Fruit fly (Drosophila melanogaster) whole organism, embryonic: ENCODE results near the gene CG43293.
A peak's percentile ranks its signal among the peaks of the same experiment; 100 is the strongest.

Experiments
- Ada2b ChIP-seq: fragments of 200-800 bp; sonication (Bioruptor generic); IDR thresholded peaks from 2 replicates; pipeline ENCODE4 v1.3.6; 2022; ENCODE audit warnings: missing biosample characterization, missing genetic modification characterization
- Atf6 ChIP-seq: fragments of 200-800 bp; sonication (Bioruptor generic); IDR thresholded peaks from 2 replicates; pipeline ENCODE4 v1.3.6; 2022; ENCODE audit warnings: missing biosample characterization, missing genetic modification characterization
- Bteb2 ChIP-seq: fragments of 200-800 bp; sonication (Bioruptor generic); optimal IDR thresholded peaks from 2 replicates; lab custom pipeline; 2016; ENCODE audit warnings: missing biosample characterization, missing genetic modification characterization
- CG10209 ChIP-seq: fragments of 200-800 bp; sonication (Bioruptor generic); optimal IDR thresholded peaks from 3 replicates; lab custom pipeline; 2017; ENCODE audit warnings: missing biosample characterization, mild to moderate bottlenecking, missing genetic modification characterization, missing genetic modification reagents
- CG10565 ChIP-seq: fragments of 200-800 bp; sonication (Bioruptor generic); optimal IDR thresholded peaks from 3 replicates; lab custom pipeline; 2016; ENCODE audit warnings: missing biosample characterization, mild to moderate bottlenecking, missing genetic modification characterization
- CG10654 ChIP-seq: fragments of 200-800 bp; sonication (Bioruptor generic); optimal IDR thresholded peaks from 2 replicates; lab custom pipeline; 2016; ENCODE audit warnings: missing biosample characterization, missing genetic modification characterization
- CG11085 ChIP-seq: fragments of 200-800 bp; sonication (Bioruptor generic); IDR thresholded peaks from 2 replicates; pipeline ENCODE4 v1.3.6; 2022; ENCODE audit warnings: missing biosample characterization, missing genetic modification characterization
- CG11723 ChIP-seq: fragments of 200-800 bp; sonication (Bioruptor generic); optimal IDR thresholded peaks from 2 replicates; lab custom pipeline; 2017; ENCODE audit warnings: missing biosample characterization, mild to moderate bottlenecking, missing genetic modification characterization
- CG12071 ChIP-seq: fragments of 200-800 bp; sonication (Bioruptor generic); optimal IDR thresholded peaks from 3 replicates; lab custom pipeline; 2018; ENCODE audit warnings: missing biosample characterization, mild to moderate bottlenecking, missing genetic modification characterization
- CG12942 ChIP-seq: fragments of 200-800 bp; sonication (Bioruptor generic); optimal IDR thresholded peaks from 3 replicates; lab custom pipeline; 2016; ENCODE audit warnings: missing biosample characterization, missing genetic modification characterization
- CG1603 ChIP-seq: fragments of 200-800 bp; sonication (Bioruptor generic); optimal IDR thresholded peaks from 2 replicates; lab custom pipeline; 2019; ENCODE audit warnings: missing biosample characterization, mild to moderate bottlenecking, missing genetic modification characterization, moderate library complexity
- CG2199 ChIP-seq: fragments of 200-800 bp; sonication (Bioruptor generic); IDR thresholded peaks from 3 replicates; pipeline ENCODE4 v1.3.6; 2022; ENCODE audit warnings: missing biosample characterization, missing genetic modification characterization
- CG2678 ChIP-seq: fragments of 200-800 bp; sonication (Bioruptor generic); optimal IDR thresholded peaks from 3 replicates; lab custom pipeline; 2019; ENCODE audit warnings: missing biosample characterization, mild to moderate bottlenecking, missing genetic modification characterization, moderate library complexity
- CG31388 ChIP-seq: fragments of 200-800 bp; sonication (Bioruptor generic); optimal IDR thresholded peaks from 2 replicates; lab custom pipeline; 2016; ENCODE audit warnings: missing biosample characterization, missing genetic modification characterization
- CG4328 ChIP-seq: fragments of 200-800 bp; sonication (Bioruptor generic); optimal IDR thresholded peaks from 3 replicates; lab custom pipeline; 2017; ENCODE audit warnings: missing biosample characterization, missing genetic modification reagents, missing genetic modification characterization
- CG5180 ChIP-seq: fragments of 200-800 bp; sonication (Bioruptor generic); optimal IDR thresholded peaks from 3 replicates; lab custom pipeline; 2017; ENCODE audit warnings: missing biosample characterization, missing genetic modification characterization, mild to moderate bottlenecking, moderate library complexity, missing genetic modification reagents
- CG5953 ChIP-seq: fragments of 200-800 bp; sonication (Bioruptor generic); IDR thresholded peaks from 2 replicates; pipeline ENCODE4 v1.3.6; 2022; ENCODE audit warnings: missing biosample characterization, missing genetic modification characterization
- CG6175 ChIP-seq: fragments of 200-800 bp; sonication (Bioruptor generic); IDR thresholded peaks from 3 replicates; pipeline ENCODE4 v1.3.6; 2022; ENCODE audit warnings: missing biosample characterization, missing genetic modification characterization
- CG7271 ChIP-seq: fragments of 200-800 bp; sonication (Bioruptor generic); optimal IDR thresholded peaks from 2 replicates; lab custom pipeline; 2018; ENCODE audit warnings: missing biosample characterization, mild to moderate bottlenecking, missing genetic modification characterization, moderate library complexity
- CHES-1-like ChIP-seq: fragments of 200-800 bp; sonication (Bioruptor generic); optimal IDR thresholded peaks from 2 replicates; lab custom pipeline; 2016; ENCODE audit warnings: missing biosample characterization, missing genetic modification characterization
- Doc3 ChIP-seq: fragments of 200-800 bp; sonication (Bioruptor generic); IDR thresholded peaks from 3 replicates; pipeline ENCODE4 v1.3.6; 2022; ENCODE audit warnings: missing biosample characterization, missing genetic modification characterization; ENCODE audit not compliant: partially characterized antibody
- E2f2 ChIP-seq: fragments of 200-800 bp; sonication (Bioruptor generic); IDR thresholded peaks from 2 replicates; pipeline ENCODE4 v1.3.6; 2022; ENCODE audit warnings: missing biosample characterization, missing genetic modification characterization
- H15 ChIP-seq: fragments of 200-800 bp; sonication (Bioruptor generic); IDR thresholded peaks from 3 replicates; pipeline ENCODE4 v1.3.6; 2022; ENCODE audit warnings: missing biosample characterization, missing genetic modification characterization
- Hand ChIP-seq: fragments of 200-800 bp; sonication (Bioruptor generic); optimal IDR thresholded peaks from 2 replicates; lab custom pipeline; 2017; ENCODE audit warnings: mild to moderate bottlenecking, missing biosample characterization, missing genetic modification reagents, missing genetic modification characterization
- Hey ChIP-seq: fragments of 200-800 bp; sonication (Bioruptor generic); optimal IDR thresholded peaks from 3 replicates; lab custom pipeline; 2018; ENCODE audit warnings: missing biosample characterization, mild to moderate bottlenecking, missing genetic modification characterization
- HmgD ChIP-seq: fragments of 200-800 bp; sonication (Bioruptor generic); optimal IDR thresholded peaks from 3 replicates; lab custom pipeline; 2016; ENCODE audit warnings: missing biosample characterization, missing genetic modification characterization
- Jarid2 ChIP-seq: fragments of 200-800 bp; sonication (Bioruptor generic); optimal IDR thresholded peaks from 3 replicates; lab custom pipeline; 2017; ENCODE audit warnings: mild to moderate bottlenecking, missing biosample characterization, missing genetic modification reagents, missing genetic modification characterization
- Scr ChIP-seq: fragments of 200-800 bp; sonication (Bioruptor generic); IDR thresholded peaks from 2 replicates; pipeline ENCODE4 v1.3.6; 2022; ENCODE audit warnings: missing biosample characterization, missing genetic modification characterization; ENCODE audit not compliant: partially characterized antibody
- Trl ChIP-seq, 3 experiments: fragments of >200 bp in 2 of 3; fragments of 200-800 bp in 1 of 3; sonication (Bioruptor generic) in 1 of 3; optimal IDR thresholded peaks; 2 replicates in 1 of 3; 3 replicates in 2 of 3; lab custom pipeline; 2016 to 2017; ENCODE audit warnings: missing biosample characterization in 1 of 3, missing genetic modification characterization in 1 of 3
- al ChIP-seq: fragments of 200-800 bp; sonication (Bioruptor generic); IDR thresholded peaks from 2 replicates; pipeline ENCODE4 v1.3.6; 2022; ENCODE audit warnings: missing biosample characterization, missing genetic modification characterization
- ash1 ChIP-seq: fragments of 200-800 bp; sonication (Bioruptor generic); optimal IDR thresholded peaks from 2 replicates; lab custom pipeline; 2018; ENCODE audit warnings: missing biosample characterization, mild to moderate bottlenecking, missing genetic modification characterization
- ato ChIP-seq: fragments of 200-800 bp; sonication (Bioruptor generic); IDR thresholded peaks from 2 replicates; pipeline ENCODE4 v1.3.6; 2022; ENCODE audit warnings: missing biosample characterization, missing genetic modification characterization; ENCODE audit not compliant: partially characterized antibody
- az2 ChIP-seq: fragments of 200-800 bp; sonication (Bioruptor generic); optimal IDR thresholded peaks from 3 replicates; lab custom pipeline; 2016; ENCODE audit warnings: missing biosample characterization, missing genetic modification characterization
- bigmax ChIP-seq: fragments of 200-800 bp; sonication (Bioruptor generic); optimal IDR thresholded peaks from 2 replicates; lab custom pipeline; 2018; ENCODE audit warnings: missing biosample characterization, mild to moderate bottlenecking, missing genetic modification characterization
- bsh ChIP-seq, 2 experiments: fragments of 200-800 bp; sonication (Bioruptor generic); optimal IDR thresholded peaks; 2 replicates each; lab custom pipeline; 2017 to 2018; ENCODE audit warnings: mild to moderate bottlenecking in 2 of 2, missing biosample characterization in 2 of 2, missing genetic modification characterization in 2 of 2, moderate library complexity in 1 of 2
- da ChIP-seq: fragments of 200-800 bp; sonication (Bioruptor generic); optimal IDR thresholded peaks from 2 replicates; lab custom pipeline; 2016; ENCODE audit warnings: missing biosample characterization, missing genetic modification characterization
- dysf ChIP-seq: fragments of 200-800 bp; sonication (Bioruptor generic); IDR thresholded peaks from 3 replicates; pipeline ENCODE4 v1.3.6; 2022; ENCODE audit warnings: missing biosample characterization, missing genetic modification characterization
- h ChIP-seq: fragments of >200 bp; optimal IDR thresholded peaks from 2 replicates; lab custom pipeline; 2017
- inv ChIP-seq: fragments of 200-800 bp; sonication (Bioruptor generic); IDR thresholded peaks from 2 replicates; pipeline ENCODE4 v1.3.6; 2022; ENCODE audit warnings: missing biosample characterization, missing genetic modification characterization; ENCODE audit not compliant: partially characterized antibody
- lab ChIP-seq: fragments of 200-800 bp; sonication (Bioruptor generic); optimal IDR thresholded peaks from 3 replicates; lab custom pipeline; 2017; ENCODE audit warnings: missing biosample characterization, missing genetic modification characterization, mild to moderate bottlenecking, moderate library complexity, missing genetic modification reagents
- odd ChIP-seq: fragments of 200-800 bp; sonication (Bioruptor generic); optimal IDR thresholded peaks from 2 replicates; lab custom pipeline; 2017; ENCODE audit warnings: missing biosample characterization, mild to moderate bottlenecking, missing genetic modification characterization
- pfk ChIP-seq: fragments of 200-800 bp; sonication (Bioruptor generic); optimal IDR thresholded peaks from 2 replicates; lab custom pipeline; 2018; ENCODE audit warnings: missing biosample characterization, mild to moderate bottlenecking, missing genetic modification characterization, moderate library complexity
- schlank ChIP-seq: fragments of 200-800 bp; sonication (Bioruptor generic); optimal IDR thresholded peaks from 2 replicates; lab custom pipeline; 2018; ENCODE audit warnings: missing biosample characterization, mild to moderate bottlenecking, missing genetic modification characterization
- sens ChIP-seq: fragments of 200-800 bp; sonication (Bioruptor generic); peaks from one replicate; lab custom pipeline; 2016; ENCODE audit warnings: missing biosample characterization, missing genetic modification characterization
- sna ChIP-seq: fragments of 200-800 bp; sonication (Bioruptor generic); IDR thresholded peaks from 2 replicates; pipeline ENCODE4 v1.3.6; 2022; ENCODE audit warnings: missing biosample characterization, missing genetic modification characterization; ENCODE audit not compliant: partially characterized antibody
- sr ChIP-seq: fragments of 200-800 bp; sonication (Bioruptor generic); IDR thresholded peaks from 3 replicates; pipeline ENCODE4 v1.3.6; 2022; ENCODE audit warnings: missing biosample characterization, missing genetic modification characterization
- ttk ChIP-seq: fragments of 200-800 bp; sonication (Bioruptor generic); IDR thresholded peaks from 2 replicates; pipeline ENCODE4 v2.1.2; 2022; ENCODE audit warnings: missing biosample characterization, missing genetic modification characterization
- tup ChIP-seq: fragments of 200-800 bp; sonication (Bioruptor generic); optimal IDR thresholded peaks from 2 replicates; lab custom pipeline; 2016; ENCODE audit warnings: missing biosample characterization, mild to moderate bottlenecking, missing genetic modification characterization, moderate library complexity

The CG43293 gene

DNA sequence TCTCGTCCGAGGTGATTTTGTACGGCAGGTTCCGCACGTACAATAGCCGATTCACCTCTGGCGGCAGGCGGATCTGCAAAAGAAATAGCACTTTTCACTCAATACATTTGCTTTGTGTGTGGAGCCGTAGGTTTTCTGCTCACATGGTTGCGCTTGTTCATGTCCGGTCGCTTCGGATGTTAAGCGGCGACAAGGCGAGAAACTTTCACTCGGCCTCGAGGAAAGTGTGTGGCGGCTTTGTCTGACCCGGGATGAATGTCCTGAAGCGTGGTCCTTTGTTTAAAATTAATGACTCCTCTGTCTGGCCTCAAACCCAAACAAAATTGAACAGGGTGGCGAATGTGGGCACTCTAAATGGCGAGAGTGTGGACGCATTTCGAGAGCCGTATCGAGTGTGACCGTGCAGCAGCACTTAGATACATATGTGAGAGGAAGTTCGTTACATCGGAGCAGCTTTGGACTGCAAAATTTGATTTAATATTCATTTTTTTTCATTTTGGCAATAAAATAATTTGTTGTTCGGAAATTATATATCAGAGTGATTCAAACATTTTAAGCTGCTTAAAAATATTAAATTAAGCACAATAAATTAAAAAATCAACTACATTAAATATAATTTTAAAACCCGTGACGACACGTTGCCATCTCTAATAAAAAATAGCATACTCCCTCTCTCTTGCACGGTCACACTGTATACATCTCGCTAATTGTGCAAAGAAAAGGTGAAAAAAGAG lies 8.0 kb downstream of the CG43293 start, which contains the start of the genes Sf3b6 and Tnpo (continued):
- TF ChIP-seq Hey = no peak
- TF ChIP-seq sr (GFP tag; lab: Robert Waterston, UW) = peak; percentile 8; the same call in 1 of the 3 replicates
- TF ChIP-seq CG11085 (GFP tag; lab: Robert Waterston, UW) = peak; percentile 63
- peak; percentile 49 for TF ChIP-seq CG31388 (GFP tag; lab: Kevin White, UChicago)
- TF ChIP-seq CG10565 (GFP tag; lab: Kevin White, UChicago) = no peak
- TF ChIP-seq CG2199 (GFP tag; lab: Robert Waterston, UW) = 0 out of 3 replicates have a peak, but pooled peaks have one; percentile 37
- peak; percentile 85 for TF ChIP-seq az2 (GFP tag; lab: Kevin White, UChicago)
- TF ChIP-seq ttk (GFP tag; lab: Robert Waterston, UW) = peak; percentile 82
- TF ChIP-seq CG12071 (GFP tag; lab: Kevin White, UChicago) = no peak
- TF ChIP-seq H15 (GFP tag; lab: Robert Waterston, UW) = peak; percentile 69; the same call in 2 of the 3 replicates
- TF ChIP-seq odd (GFP tag; lab: Kevin White, UChicago) = no peak
- TF ChIP-seq sens (GFP tag; lab: Kevin White, UChicago) = no peak
- no peak for TF ChIP-seq CG2678 (tag; lab: Kevin White, UChicago)
- TF ChIP-seq Hand (GFP tag; lab: Kevin White, UChicago) = peak; percentile 2
- peak; percentile 66 for TF ChIP-seq CHES-1-like (GFP tag; lab: Kevin White, UChicago)
- peak; percentile 54 for TF ChIP-seq CG7271 (tag; lab: Kevin White, UChicago)
- no peak for TF ChIP-seq bsh (GFP tag; optimal IDR thresholded peaks at IDR 0.05; lab: Kevin White, UChicago)
- TF ChIP-seq dysf (GFP tag; lab: Robert Waterston, UW) = peak; percentile 89
- TF ChIP-seq HmgD (GFP tag; lab: Kevin White, UChicago) = peak; percentile 9
- peak; percentile 74 for TF ChIP-seq Atf6
- TF ChIP-seq lab (GFP tag; lab: Kevin White, UChicago) = no peak
- peak; percentile 8 for TF ChIP-seq pfk (GFP tag; lab: Kevin White, UChicago)
- peak; percentile 70 for TF ChIP-seq Ada2b
- TF ChIP-seq tup = peak; percentile 21
- TF ChIP-seq ato (GFP tag; lab: Robert Waterston, UW) = no peak
- no peak for TF ChIP-seq ash1 (GFP tag; lab: Kevin White, UChicago)
- TF ChIP-seq h (lab: Kevin White, UChicago) = no peak
- peak; percentile 84 for TF ChIP-seq al
- TF ChIP-seq CG5953 (GFP tag; lab: Robert Waterston, UW) = peak; percentile 28; the same call in 1 of the 2 replicates
- TF ChIP-seq Jarid2 (GFP tag; lab: Kevin White, UChicago) = no peak
- peak; percentile 61; the same call in 1 of the 2 replicates for TF ChIP-seq sna (GFP tag; lab: Robert Waterston, UW)
- TF ChIP-seq bigmax (GFP tag; lab: Kevin White, UChicago) = no peak
- TF ChIP-seq CG11723 (GFP tag; lab: Kevin White, UChicago) = no peak
- peak; percentile 83 for TF ChIP-seq CG12942 (GFP tag; lab: Kevin White, UChicago)
- TF ChIP-seq CG1603 (tag; lab: Kevin White, UChicago) = no peak
- TF ChIP-seq Doc3 (GFP tag; lab: Robert Waterston, UW) = peak; percentile 55; the same call in 1 of the 3 replicates
- TF ChIP-seq Trl (optimal IDR thresholded peaks at IDR 0.05; lab: Kevin White, UChicago) = peak in 1 of 2 experiments; percentile 28
- TF ChIP-seq Trl (GFP tag; optimal IDR thresholded peaks at IDR 0.05; lab: Kevin White, UChicago) = peak; percentile 61
- peak; percentile 15 for TF ChIP-seq da (GFP tag; lab: Kevin White, UChicago)
- TF ChIP-seq schlank (tag; lab: Kevin White, UChicago) = peak; percentile 35
- TF ChIP-seq CG5180 (GFP tag; lab: Kevin White, UChicago) = peak; percentile 49
- TF ChIP-seq CG10209 = peak; percentile 86
- TF ChIP-seq CG4328 (GFP tag; lab: Kevin White, UChicago) = peak; percentile 82
- peak; percentile 39; the same call in 1 of the 3 replicates for TF ChIP-seq CG6175 (GFP tag; lab: Robert Waterston, UW)
- peak; percentile 75 for TF ChIP-seq Bteb2
- peak; percentile 67 for TF ChIP-seq CG10654
- peak; percentile 65 for TF ChIP-seq E2f2
- peak; percentile 48; the same call in 1 of the 2 replicates for TF ChIP-seq inv
- peak; percentile 74 for TF ChIP-seq Scr (GFP tag; lab: Robert Waterston, UW)
